Worm (Caenorhabditis elegans) whole organism, mixed stage, embryonic: ENCODE measurements around the gene F59B1.10.

Source experiments
- bed-3 ChIP-seq: fragments of 200-800 bp; sonication (Bioruptor generic); optimal IDR thresholded peaks from 3 replicates; lab custom pipeline; 2018; ENCODE audit warnings: mild to moderate bottlenecking, missing genetic modification characterization, moderate library complexity, missing compliant biosample characterization
- blmp-1 ChIP-seq: fragments of 150-350 bp; optimal IDR thresholded peaks from 2 replicates; lab custom pipeline; 2014; ENCODE audit warnings: missing biosample characterization, missing genetic modification characterization
- ceh-39 ChIP-seq: fragments of 150-350 bp; optimal IDR thresholded peaks from 2 replicates; lab custom pipeline; 2014; ENCODE audit warnings: missing biosample characterization, missing genetic modification characterization
- ceh-43 ChIP-seq: fragments of 200-800 bp; sonication (Bioruptor generic); optimal IDR thresholded peaks from 2 replicates; lab custom pipeline; 2018; ENCODE audit warnings: mild to moderate bottlenecking, missing genetic modification characterization, moderate library complexity, missing compliant biosample characterization
- ceh-83 ChIP-seq: fragments of 200-800 bp; sonication (Bioruptor generic); optimal IDR thresholded peaks from 2 replicates; lab custom pipeline; 2018; ENCODE audit warnings: mild to moderate bottlenecking, missing genetic modification characterization, missing compliant biosample characterization
- ces-1 ChIP-seq: fragments of 150-350 bp; optimal IDR thresholded peaks from 2 replicates; lab custom pipeline; 2014; ENCODE audit warnings: missing biosample characterization, missing genetic modification reagents, missing genetic modification characterization
- cnd-1 ChIP-seq: fragments of 200-800 bp; sonication (Bioruptor generic); optimal IDR thresholded peaks from 2 replicates; lab custom pipeline; 2018; ENCODE audit warnings: mild to moderate bottlenecking, missing genetic modification characterization, missing compliant biosample characterization
- drap-1 ChIP-seq: fragments of 200-800 bp; sonication (Bioruptor generic); optimal IDR thresholded peaks from 3 replicates; lab custom pipeline; 2018; ENCODE audit warnings: mild to moderate bottlenecking, missing genetic modification characterization, missing compliant biosample characterization
- elt-1 ChIP-seq: sonication (generic microtip); optimal IDR thresholded peaks from 2 replicates; lab custom pipeline; 2017; ENCODE audit warnings: missing genetic modification characterization, mild to moderate bottlenecking, missing compliant biosample characterization, antibody characterized with exemption, moderate library complexity, borderline replicate concordance; ENCODE audit not compliant: insufficient read depth
- flh-1 ChIP-seq: fragments of 200-800 bp; sonication (Bioruptor generic); optimal IDR thresholded peaks from 2 replicates; lab custom pipeline; 2018; ENCODE audit warnings: mild to moderate bottlenecking, missing genetic modification characterization, moderate library complexity, missing compliant biosample characterization
- ham-2 ChIP-seq: fragments of 200-800 bp; sonication (Bioruptor generic); optimal IDR thresholded peaks from 2 replicates; lab custom pipeline; 2018; ENCODE audit warnings: mild to moderate bottlenecking, missing genetic modification characterization, missing compliant biosample characterization
- hlh-1 ChIP-seq: fragments of 150-350 bp; optimal IDR thresholded peaks from 2 replicates; lab custom pipeline; 2014; ENCODE audit warnings: missing biosample characterization, missing genetic modification reagents, missing genetic modification characterization
- lin-13 ChIP-seq: fragments of 150-350 bp; optimal IDR thresholded peaks from 2 replicates; lab custom pipeline; 2014; ENCODE audit warnings: missing biosample characterization, missing genetic modification characterization
- lin-32 ChIP-seq: fragments of 200-800 bp; sonication (Bioruptor generic); optimal IDR thresholded peaks from 2 replicates; lab custom pipeline; 2018; ENCODE audit warnings: mild to moderate bottlenecking, missing genetic modification characterization, missing compliant biosample characterization
- lsy-2 ChIP-seq: fragments of 150-350 bp; optimal IDR thresholded peaks from 2 replicates; lab custom pipeline; 2014; ENCODE audit warnings: missing biosample characterization, missing genetic modification characterization
- mab-5 ChIP-seq: fragments of 150-350 bp; optimal IDR thresholded peaks from 2 replicates; lab custom pipeline; 2014; ENCODE audit warnings: missing biosample characterization, missing genetic modification characterization
- mep-1 ChIP-seq: fragments of 150-350 bp; optimal IDR thresholded peaks from 2 replicates; lab custom pipeline; 2017; ENCODE audit warnings: missing biosample characterization, missing genetic modification reagents, missing genetic modification characterization, inconsistent platforms
- mls-2 ChIP-seq: sonication (generic microtip); optimal IDR thresholded peaks from 2 replicates; lab custom pipeline; 2016; ENCODE audit warnings: mild to moderate bottlenecking, missing genetic modification characterization, moderate library complexity, missing compliant biosample characterization
- nhr-12 ChIP-seq: fragments of 150-350 bp; optimal IDR thresholded peaks from 2 replicates; lab custom pipeline; 2014; ENCODE audit warnings: missing biosample characterization, missing genetic modification characterization
- nhr-2 ChIP-seq: fragments of 150-350 bp; optimal IDR thresholded peaks from 2 replicates; lab custom pipeline; 2014; ENCODE audit warnings: missing biosample characterization, missing genetic modification characterization
- nhr-237 ChIP-seq: fragments of 150-350 bp; optimal IDR thresholded peaks from 2 replicates; lab custom pipeline; 2014; ENCODE audit warnings: missing biosample characterization, missing genetic modification characterization
- nhr-76 ChIP-seq: sonication (generic microtip); optimal IDR thresholded peaks from 2 replicates; lab custom pipeline; 2017; ENCODE audit warnings: missing biosample characterization, missing genetic modification characterization
- sem-2 ChIP-seq: fragments of 200-800 bp; sonication (Bioruptor generic); optimal IDR thresholded peaks from 2 replicates; lab custom pipeline; 2018; ENCODE audit warnings: mild to moderate bottlenecking, missing genetic modification characterization, missing compliant biosample characterization
- snpc-4 ChIP-seq: fragments of 150-350 bp; optimal IDR thresholded peaks from 2 replicates; lab custom pipeline; 2014; ENCODE audit warnings: missing biosample characterization, missing genetic modification characterization
- sptf-1 ChIP-seq: sonication (generic microtip); optimal IDR thresholded peaks from 2 replicates; lab custom pipeline; 2017; ENCODE audit warnings: mild to moderate bottlenecking, missing genetic modification characterization, moderate library complexity, missing compliant biosample characterization
- tbx-8 ChIP-seq: fragments of 200-800 bp; sonication (Bioruptor generic); optimal IDR thresholded peaks from 2 replicates; lab custom pipeline; 2018; ENCODE audit warnings: mild to moderate bottlenecking, missing genetic modification characterization, moderate library complexity, missing compliant biosample characterization
- unc-120 ChIP-seq: sonication (generic microtip); optimal IDR thresholded peaks from 2 replicates; lab custom pipeline; 2017; ENCODE audit warnings: missing genetic modification characterization, missing compliant biosample characterization; ENCODE audit not compliant: poor library complexity, severe bottlenecking
- unc-39 ChIP-seq: fragments of 150-350 bp; optimal IDR thresholded peaks from 2 replicates; lab custom pipeline; 2014; ENCODE audit warnings: missing biosample characterization, missing genetic modification characterization
- unc-62 ChIP-seq: fragments of 150-350 bp; optimal IDR thresholded peaks from 2 replicates; lab custom pipeline; 2014; ENCODE audit warnings: missing biosample characterization, missing genetic modification reagents, missing genetic modification characterization
- ztf-11 ChIP-seq: fragments of 150-350 bp; optimal IDR thresholded peaks from 2 replicates; lab custom pipeline; 2014; ENCODE audit warnings: missing biosample characterization, missing genetic modification characterization

F59B1.10 gene

ce11 chrV:3688733-3689132 lies 41.0 kb upstream of the F59B1.10 start:
- TF ChIP-seq ces-1 (GFP tag; lab: Kevin White, UChicago) = peak; percentile 14
- peak; percentile 56 for TF ChIP-seq hlh-1 (tag; lab: Kevin White, UChicago)
- no peak for TF ChIP-seq ceh-43 (GFP tag; lab: Kevin White, UChicago)
- peak; percentile 74 for TF ChIP-seq lin-32 (GFP tag; lab: Kevin White, UChicago)
- TF ChIP-seq mep-1 (tag; lab: Kevin White, UChicago) = peak; percentile 15
- TF ChIP-seq ceh-83 = no peak
- no peak for TF ChIP-seq nhr-2
- TF ChIP-seq ham-2 (GFP tag; lab: Kevin White, UChicago) = no peak
- no peak for TF ChIP-seq unc-120 (tag; lab: Kevin White, UChicago)
- peak; percentile 70 for TF ChIP-seq cnd-1 (tag; lab: Kevin White, UChicago)
- TF ChIP-seq, all 35 proteins: peak for 5

- no peak for TF ChIP-seq ham-2 (GFP tag; lab: Kevin White, UChicago)
- TF ChIP-seq lin-32 (GFP tag; lab: Kevin White, UChicago) = no peak
- TF ChIP-seq ceh-39 (tag; lab: Kevin White, UChicago) = no peak
- TF ChIP-seq blmp-1 (tag; lab: Kevin White, UChicago) = no peak
Observed at ce11 chrV:3686899-3687298, 39.1 kb upstream of the F59B1.10 start, which contains the start of gene unc-132. Gene unc-132 (plus strand): TSS chrV:3687106.

ce11 chrV:3686292-3686691 lies 38.5 kb upstream of the F59B1.10 start:
- TF ChIP-seq mab-5 (tag; lab: Kevin White, UChicago) = no peak
- TF ChIP-seq lsy-2 (tag; lab: Kevin White, UChicago) = peak; percentile 47
- TF ChIP-seq, all 35 proteins: peak for 1

ce11 chrV:3685790-3686208 lies 38.0 kb upstream of the F59B1.10 start, which contains the start of gene W08A12.2:
Gene W08A12.2 (minus strand): TSS chrV:3685892.
- TF ChIP-seq mep-1 (tag; lab: Kevin White, UChicago) (no peak), nhr-76 (tag; lab: Kevin White, UChicago) (no peak), nhr-237 (no peak), tbx-8 (GFP tag; lab: Kevin White, UChicago) (no peak), mab-5 (tag; lab: Kevin White, UChicago) (no peak), bed-3 (GFP tag; lab: Kevin White, UChicago) (no peak), sem-2 (no peak), unc-39 (tag; lab: Kevin White, UChicago) (no peak), flh-1 (GFP tag; lab: Kevin White, UChicago) (no peak), cnd-1 (tag; lab: Kevin White, UChicago) (no peak), mls-2 (no peak), ztf-11 (tag; lab: Kevin White, UChicago) (no peak), nhr-12 (tag; lab: Kevin White, UChicago) (no peak), ces-1 (GFP tag; lab: Kevin White, UChicago) (no peak), unc-62 (GFP tag; lab: Kevin White, UChicago) (peak; percentile 7), drap-1 (GFP tag; lab: Kevin White, UChicago) (no peak), ceh-43 (GFP tag; lab: Kevin White, UChicago) (no peak), unc-120 (tag; lab: Kevin White, UChicago) (peak; percentile 58), lin-13 (tag; lab: Kevin White, UChicago) (no peak), ceh-83 (no peak), snpc-4 (tag; lab: Kevin White, UChicago) (no peak), nhr-2 (peak; percentile 25), hlh-1 (tag; lab: Kevin White, UChicago) (peak; percentile 98), blmp-1 (tag; lab: Kevin White, UChicago) (no peak), sptf-1 (tag; lab: Kevin White, UChicago) (no peak), elt-1 (no peak)

ce11 chrV:3682553-3682952 lies 34.8 kb upstream of the F59B1.10 start, which contains the start of gene W08A12.3:
Gene W08A12.3 (plus strand): TSS chrV:3682853.
- no peak for TF ChIP-seq nhr-12 (tag; lab: Kevin White, UChicago)
- TF ChIP-seq flh-1 (GFP tag; lab: Kevin White, UChicago) = no peak
- TF ChIP-seq sem-2 = no peak
- no peak for TF ChIP-seq drap-1 (GFP tag; lab: Kevin White, UChicago)
- TF ChIP-seq, all 35 proteins: peak for 0
